Fruit fly (Drosophila melanogaster) whole organism, prepupa: ENCODE measurements around the gene fru.

Experiments used
- CG11762 ChIP-seq: fragments of 200-800 bp; sonication (Bioruptor generic); optimal IDR thresholded peaks from 3 replicates; lab custom pipeline; 2016; ENCODE audit warnings: missing biosample characterization, missing genetic modification characterization; ENCODE audit not compliant: insufficient read depth
- CG16779 ChIP-seq: fragments of 200-800 bp; sonication (Bioruptor generic); optimal IDR thresholded peaks from 3 replicates; lab custom pipeline; 2017; ENCODE audit warnings: missing biosample characterization, mild to moderate bottlenecking, missing genetic modification characterization
- CG32006 ChIP-seq: fragments of 200-800 bp; sonication (Bioruptor generic); optimal IDR thresholded peaks from 3 replicates; lab custom pipeline; 2017; ENCODE audit warnings: missing biosample characterization, mild to moderate bottlenecking, missing genetic modification characterization
- Ets96B ChIP-seq: fragments of 200-800 bp; optimal IDR thresholded peaks from 2 replicates; lab custom pipeline; 2019; ENCODE audit warnings: missing biosample characterization, mild to moderate bottlenecking, missing genetic modification characterization, moderate library complexity
- Gug ChIP-seq: fragments of 200-800 bp; sonication (Bioruptor generic); IDR thresholded peaks from 2 replicates; pipeline ENCODE4 v1.3.6; 2022; ENCODE audit warnings: missing biosample characterization, missing genetic modification characterization
- Hr39 ChIP-seq: fragments of 200-800 bp; sonication (Bioruptor generic); optimal IDR thresholded peaks from 2 replicates; lab custom pipeline; 2016; ENCODE audit warnings: missing biosample characterization, missing genetic modification characterization
- Sox102F ChIP-seq: fragments of 200-800 bp; sonication (Bioruptor generic); optimal IDR thresholded peaks from 2 replicates; lab custom pipeline; 2016; ENCODE audit warnings: missing biosample characterization, mild to moderate bottlenecking, missing genetic modification characterization
- Sox14 ChIP-seq: fragments of 200-800 bp; sonication (Bioruptor generic); optimal IDR thresholded peaks from 3 replicates; lab custom pipeline; 2016; ENCODE audit warnings: missing biosample characterization, missing genetic modification characterization
- fd85E ChIP-seq: fragments of 200-800 bp; sonication (Bioruptor generic); optimal IDR thresholded peaks from 3 replicates; lab custom pipeline; 2016; ENCODE audit warnings: missing biosample characterization, missing genetic modification characterization
- fkh ChIP-seq: fragments of 200-800 bp; sonication (Bioruptor generic); optimal IDR thresholded peaks from 3 replicates; lab custom pipeline; 2017; ENCODE audit warnings: missing biosample characterization, mild to moderate bottlenecking, missing genetic modification characterization, moderate library complexity

dm6 chr3R:18573699-18574259, 28.4 kb upstream of the fru start:
- TF ChIP-seq fkh (GFP tag; lab: Kevin White, UChicago) (peak; percentile 64), fd85E (GFP tag; lab: Kevin White, UChicago) (peak; percentile 90), Sox14 (GFP tag; lab: Kevin White, UChicago) (peak; percentile 98), CG32006 (peak; percentile 99), Sox102F (GFP tag; lab: Kevin White, UChicago) (peak; percentile 95), CG11762 (GFP tag; lab: Kevin White, UChicago) (peak; percentile 97), CG16779 (tag; lab: Kevin White, UChicago) (peak; percentile 93), Hr39 (GFP tag; lab: Kevin White, UChicago) (peak; percentile 97), Gug (GFP tag; lab: Robert Waterston, UW) (peak; percentile 90), Ets96B (tag; lab: Kevin White, UChicago) (peak; percentile 97)
